Worm (Caenorhabditis elegans): Measurements from ENCODE around the gene cyh-1.

Gene cyh-1

DNA sequence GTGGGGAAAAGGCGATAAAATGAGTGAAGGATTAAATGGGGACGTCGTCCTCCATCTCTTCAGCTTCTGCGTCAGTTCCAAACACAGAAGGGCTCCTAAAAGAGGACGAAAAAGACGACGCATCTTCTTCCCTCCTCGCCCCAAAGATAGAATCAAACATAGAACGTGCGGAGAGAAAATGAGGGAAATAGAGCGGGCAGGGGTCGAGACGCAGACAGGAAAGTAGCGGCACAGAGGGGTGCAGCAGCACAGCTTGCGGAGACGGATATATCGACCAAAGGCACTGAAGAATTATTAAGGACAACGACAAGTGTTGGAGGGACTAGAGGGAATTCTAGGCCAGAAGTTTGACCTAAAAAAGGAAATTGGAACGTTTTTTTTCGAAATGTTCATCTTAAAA, 42.5 kb downstream of the cyh-1 start:
- peak; percentile 45 for TF ChIP-seq ham-2 (GFP tag; optimal IDR thresholded peaks at IDR 0.05)
- peak; percentile 42 for TF ChIP-seq cnd-1 (tag; optimal IDR thresholded peaks at IDR 0.05)
- TF ChIP-seq hlh-1 (tag; optimal IDR thresholded peaks at IDR 0.05), result peak; percentile 5
- TF ChIP-seq nhr-76 (tag; optimal IDR thresholded peaks at IDR 0.05), result no peak
- no peak for TF ChIP-seq blmp-1 (tag; optimal IDR thresholded peaks at IDR 0.05)
- no peak for TF ChIP-seq snpc-4 (tag; optimal IDR thresholded peaks at IDR 0.05)
- TF ChIP-seq nhr-237 (tag; optimal IDR thresholded peaks at IDR 0.05), result no peak
- peak; percentile 34 for TF ChIP-seq mep-1 (tag; optimal IDR thresholded peaks at IDR 0.05)
- TF ChIP-seq ceh-43 (GFP tag; optimal IDR thresholded peaks at IDR 0.05), result no peak
- no peak for TF ChIP-seq unc-39 (tag; optimal IDR thresholded peaks at IDR 0.05)
- TF ChIP-seq unc-120 (tag; optimal IDR thresholded peaks at IDR 0.05; ENCODE audit: poor library complexity, severe bottlenecking), result peak; percentile 68
- TF ChIP-seq flh-1 (GFP tag; optimal IDR thresholded peaks at IDR 0.05), result no peak
- peak; percentile 1 for TF ChIP-seq drap-1 (GFP tag; optimal IDR thresholded peaks at IDR 0.05)
- TF ChIP-seq tbx-8 (GFP tag; optimal IDR thresholded peaks at IDR 0.05), result no peak
- peak; percentile 66 for TF ChIP-seq ces-1 (GFP tag; optimal IDR thresholded peaks at IDR 0.05)
- no peak for TF ChIP-seq ceh-39 (tag; optimal IDR thresholded peaks at IDR 0.05)
- TF ChIP-seq ceh-83 (GFP tag; optimal IDR thresholded peaks at IDR 0.05), result peak; percentile 10
- no peak for TF ChIP-seq nhr-2 (tag; optimal IDR thresholded peaks at IDR 0.05)
- no peak for TF ChIP-seq lsy-2 (tag; optimal IDR thresholded peaks at IDR 0.05)
- no peak for TF ChIP-seq lin-13 (tag; optimal IDR thresholded peaks at IDR 0.05)
- TF ChIP-seq unc-62 (GFP tag; optimal IDR thresholded peaks at IDR 0.05), result no peak
- TF ChIP-seq M03D4.4 (tag; optimal IDR thresholded peaks at IDR 0.05), result no peak

DNA sequence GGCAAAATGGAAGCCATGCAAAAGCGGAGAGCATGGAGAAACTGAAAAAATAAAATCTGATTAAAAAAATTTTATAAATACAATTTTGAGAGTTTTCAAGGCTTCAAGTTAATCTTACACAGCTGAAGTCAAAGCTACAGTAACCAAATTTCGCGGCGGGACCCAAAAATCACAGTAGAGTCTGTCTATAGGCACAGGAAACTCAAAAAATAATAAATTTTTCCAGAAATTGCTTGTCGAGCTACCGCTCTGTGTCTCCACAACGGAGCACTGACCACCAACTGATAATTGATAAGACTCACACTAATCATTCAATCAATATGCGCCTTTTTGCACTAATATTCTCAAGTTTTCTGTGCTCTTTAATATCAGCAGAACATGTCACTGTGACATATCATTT, 45.5 kb downstream of the cyh-1 start, which contains the start of gene W10G11.19:
TSS of gene W10G11.19 (plus strand) at position 301 of the 400 bp plus-strand sequence.
- no peak for TF ChIP-seq ceh-39 (tag; optimal IDR thresholded peaks at IDR 0.05)
- no peak for TF ChIP-seq nhr-2 (tag; optimal IDR thresholded peaks at IDR 0.05)
- no peak for TF ChIP-seq elt-3 (tag; optimal IDR thresholded peaks at IDR 0.05)
- no peak for TF ChIP-seq snpc-4 (tag; optimal IDR thresholded peaks at IDR 0.05)
- TF ChIP-seq nhr-76 (tag; optimal IDR thresholded peaks at IDR 0.05), result no peak
- TF ChIP-seq ham-2 (GFP tag; optimal IDR thresholded peaks at IDR 0.05), result no peak
- no peak for TF ChIP-seq blmp-1 (tag; optimal IDR thresholded peaks at IDR 0.05)
- no peak for TF ChIP-seq drap-1 (GFP tag; optimal IDR thresholded peaks at IDR 0.05)
- TF ChIP-seq ces-1 (GFP tag; optimal IDR thresholded peaks at IDR 0.05), result no peak

DNA sequence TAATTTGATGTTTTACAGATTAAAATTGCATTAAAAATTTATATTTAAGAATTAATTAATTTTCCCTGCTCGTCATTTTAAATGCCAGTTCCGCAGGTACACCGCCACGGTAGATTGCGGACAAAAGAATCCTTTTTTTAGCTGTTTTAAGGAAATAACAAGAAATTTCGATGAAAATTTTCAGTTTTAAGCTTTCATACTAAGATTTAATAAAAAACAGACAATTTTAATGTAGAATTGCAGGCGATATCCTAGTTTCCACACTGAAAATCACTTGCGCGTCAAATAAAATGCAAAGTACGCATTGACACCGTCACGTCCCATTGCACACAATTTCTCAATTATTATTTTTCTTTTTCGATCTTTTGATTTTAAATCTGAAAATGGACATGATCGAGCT, 48.6 kb downstream of the cyh-1 start, which contains the start of gene dnc-3:
TSS of gene dnc-3 (plus strand) at position 272 of the 400 bp plus-strand sequence.
- TF ChIP-seq unc-120 (tag; optimal IDR thresholded peaks at IDR 0.05; ENCODE audit: poor library complexity, severe bottlenecking) (no peak), pha-4 (tag; optimal IDR thresholded peaks at IDR 0.05) (no peak), mab-5 (tag; optimal IDR thresholded peaks at IDR 0.05) (no peak), lin-13 (tag; optimal IDR thresholded peaks at IDR 0.05) (no peak), zip-8 (tag; optimal IDR thresholded peaks at IDR 0.05) (no peak), ceh-39 (tag; optimal IDR thresholded peaks at IDR 0.05) (no peak), unc-39 (tag; optimal IDR thresholded peaks at IDR 0.05) (no peak), nhr-76 (tag; optimal IDR thresholded peaks at IDR 0.05) (no peak), ceh-83 (GFP tag; optimal IDR thresholded peaks at IDR 0.05) (no peak), elt-1 (tag; optimal IDR thresholded peaks at IDR 0.05; ENCODE audit: borderline replicate concordance, insufficient read depth) (no peak), ces-1 (GFP tag; optimal IDR thresholded peaks at IDR 0.05) (peak; percentile 75), cnd-1 (tag; optimal IDR thresholded peaks at IDR 0.05) (no peak), elt-3 (tag; optimal IDR thresholded peaks at IDR 0.05) (no peak), lin-32 (GFP tag; optimal IDR thresholded peaks at IDR 0.05) (no peak), snpc-4 (tag; optimal IDR thresholded peaks at IDR 0.05) (no peak), ham-2 (GFP tag; optimal IDR thresholded peaks at IDR 0.05) (no peak), sptf-1 (tag; optimal IDR thresholded peaks at IDR 0.05) (no peak), drap-1 (GFP tag; optimal IDR thresholded peaks at IDR 0.05) (no peak), hlh-1 (tag; optimal IDR thresholded peaks at IDR 0.05) (no peak), nhr-2 (tag; optimal IDR thresholded peaks at IDR 0.05) (no peak), bed-3 (GFP tag; optimal IDR thresholded peaks at IDR 0.05) (no peak), mep-1 (tag; optimal IDR thresholded peaks at IDR 0.05) (peak; percentile 14), unc-62 (GFP tag; optimal IDR thresholded peaks at IDR 0.05) (no peak), nhr-12 (tag; optimal IDR thresholded peaks at IDR 0.05) (no peak), sem-2 (GFP tag; optimal IDR thresholded peaks at IDR 0.05) (no peak), flh-1 (GFP tag; optimal IDR thresholded peaks at IDR 0.05) (no peak), blmp-1 (tag; optimal IDR thresholded peaks at IDR 0.05) (no peak), nhr-237 (tag; optimal IDR thresholded peaks at IDR 0.05) (peak; percentile 5), ceh-43 (GFP tag; optimal IDR thresholded peaks at IDR 0.05) (peak; percentile 17), M03D4.4 (tag; optimal IDR thresholded peaks at IDR 0.05) (no peak), tbx-8 (GFP tag; optimal IDR thresholded peaks at IDR 0.05) (no peak), lsy-2 (tag; optimal IDR thresholded peaks at IDR 0.05) (peak; percentile 29), nhr-28 (tag; optimal IDR thresholded peaks at IDR 0.05) (no peak), mls-2 (tag; optimal IDR thresholded peaks at IDR 0.05) (no peak), ztf-11 (tag; optimal IDR thresholded peaks at IDR 0.05) (no peak)
